Worm (Caenorhabditis elegans) whole organism, early embryonic: ENCODE data around the gene bath-42.

ENCODE experiments used
- B0310.2 ChIP-seq: sonication (generic microtip); optimal IDR thresholded peaks from 2 replicates; lab custom pipeline; 2016; ENCODE audit warnings: mild to moderate bottlenecking, missing genetic modification characterization, missing compliant biosample characterization
- F13C5.2 ChIP-seq: sonication (generic microtip); optimal IDR thresholded peaks from 2 replicates; lab custom pipeline; 2017; ENCODE audit warnings: mild to moderate bottlenecking, missing genetic modification characterization, inconsistent platforms, missing compliant biosample characterization
- aly-1 ChIP-seq: sonication (generic microtip); optimal IDR thresholded peaks from 2 replicates; lab custom pipeline; 2016; ENCODE audit warnings: missing genetic modification characterization, missing compliant biosample characterization
- ama-1 ChIP-seq: fragments of 150-350 bp; optimal IDR thresholded peaks from 2 replicates; lab custom pipeline; 2014
- ceh-13 ChIP-seq: fragments of 200-800 bp; sonication (Bioruptor generic); optimal IDR thresholded peaks from 2 replicates; lab custom pipeline; 2018; ENCODE audit warnings: mild to moderate bottlenecking, missing genetic modification characterization, missing compliant biosample characterization
- ceh-36 ChIP-seq: sonication (generic microtip); optimal IDR thresholded peaks from 2 replicates; lab custom pipeline; 2016; ENCODE audit warnings: missing genetic modification characterization, inconsistent platforms, missing compliant biosample characterization
- ets-7 ChIP-seq: sonication (generic microtip); optimal IDR thresholded peaks from 2 replicates; lab custom pipeline; 2016; ENCODE audit warnings: missing genotype, missing genetic modification characterization, missing compliant biosample characterization
- flt-1 ChIP-seq: fragments of 200-800 bp; sonication (Bioruptor generic); IDR thresholded peaks from 2 replicates; pipeline ENCODE4 v1.3.6; 2022; ENCODE audit warnings: missing genetic modification characterization, missing compliant biosample characterization
- hmbx-1 ChIP-seq: sonication (generic microtip); optimal IDR thresholded peaks from 2 replicates; lab custom pipeline; 2016; ENCODE audit warnings: mild to moderate bottlenecking, missing genetic modification characterization, missing compliant biosample characterization
- hmg-4 ChIP-seq: fragments of 200-800 bp; sonication (Bioruptor generic); optimal IDR thresholded peaks from 2 replicates; lab custom pipeline; 2018; ENCODE audit warnings: mild to moderate bottlenecking, missing genetic modification characterization, missing compliant biosample characterization
- hnd-1 ChIP-seq: sonication (generic microtip); optimal IDR thresholded peaks from 2 replicates; lab custom pipeline; 2016; ENCODE audit warnings: missing genetic modification characterization, missing compliant biosample characterization
- pes-1 ChIP-seq: fragments of 200-800 bp; sonication (Bioruptor generic); IDR thresholded peaks from 2 replicates; pipeline ENCODE4 v1.3.6; 2022; ENCODE audit warnings: missing genetic modification reagents, missing genetic modification characterization, missing compliant biosample characterization
- scrt-1 ChIP-seq: fragments of 200-800 bp; sonication (Bioruptor generic); IDR thresholded peaks from 2 replicates; pipeline ENCODE4 v1.3.6; 2022; ENCODE audit warnings: missing genetic modification characterization, missing compliant biosample characterization
- sea-1 ChIP-seq: fragments of 200-800 bp; sonication (Bioruptor generic); conservative IDR thresholded peaks from 2 replicates; pipeline ENCODE4 v1.3.6; 2022; ENCODE audit warnings: missing genetic modification characterization, missing compliant biosample characterization
- tbx-11 ChIP-seq: fragments of 200-800 bp; sonication (Bioruptor generic); IDR thresholded peaks from 2 replicates; pipeline ENCODE4 v1.3.6; 2022; ENCODE audit warnings: missing genetic modification characterization, missing compliant biosample characterization
- tbx-37 ChIP-seq: fragments of 200-800 bp; sonication (Bioruptor generic); conservative IDR thresholded peaks from 2 replicates; pipeline ENCODE4 v1.3.6; 2022; ENCODE audit warnings: missing genetic modification reagents, missing genetic modification characterization, missing compliant biosample characterization
- tra-4 ChIP-seq: sonication (generic microtip); optimal IDR thresholded peaks from 2 replicates; lab custom pipeline; 2017; ENCODE audit warnings: missing genetic modification characterization, missing compliant biosample characterization

The bath-42 gene

ce11 chrIII:8172609-8173133, 9.5 kb upstream of the bath-42 start:
- TF ChIP-seq ceh-36 (tag; lab: Kevin White, UChicago) (no peak), ama-1 (lab: Kevin White, UChicago) (no peak), hnd-1 (no peak), sea-1 (GFP tag; lab: Robert Waterston, UW) (no peak), scrt-1 (GFP tag; lab: Robert Waterston, UW) (no peak), flt-1 (no peak), tbx-11 (GFP tag; lab: Robert Waterston, UW) (no peak), aly-1 (no peak), F13C5.2 (tag; lab: Kevin White, UChicago) (no peak), B0310.2 (no peak), hmg-4 (GFP tag; lab: Kevin White, UChicago) (no peak), tra-4 (tag; lab: Kevin White, UChicago) (no peak), ceh-13 (GFP tag; lab: Kevin White, UChicago) (no peak), tbx-37 (no peak)

ce11 chrIII:8164771-8165170, 1.6 kb upstream of the bath-42 start:
- TF ChIP-seq ceh-36 (tag; lab: Kevin White, UChicago) (no peak), tra-4 (tag; lab: Kevin White, UChicago) (no peak), hmg-4 (GFP tag; lab: Kevin White, UChicago) (no peak), scrt-1 (GFP tag; lab: Robert Waterston, UW) (no peak), F13C5.2 (tag; lab: Kevin White, UChicago) (no peak), tbx-37 (no peak)

ce11 chrIII:8163788-8164423, 723 bp upstream of the bath-42 start, which contains the start of gene prp-8:
Gene prp-8, plus strand, starts transcription at chrIII:8164373.
- no peak for TF ChIP-seq tra-4 (tag; lab: Kevin White, UChicago)
- TF ChIP-seq ceh-13 (GFP tag; lab: Kevin White, UChicago), result no peak
- no peak for TF ChIP-seq tbx-11 (GFP tag; lab: Robert Waterston, UW)
- TF ChIP-seq hnd-1, result no peak
- no peak for TF ChIP-seq B0310.2
- peak; percentile 41 for TF ChIP-seq F13C5.2 (tag; lab: Kevin White, UChicago)
- TF ChIP-seq tbx-37, result peak; percentile 47; the same call in 1 of the 2 replicates
- TF ChIP-seq flt-1, result peak; percentile 38; the same call in 1 of the 2 replicates
- peak; percentile 60 for TF ChIP-seq hmg-4 (GFP tag; lab: Kevin White, UChicago)

- TF ChIP-seq ets-7 (tag; lab: Kevin White, UChicago) (no peak), hmg-4 (GFP tag; lab: Kevin White, UChicago) (no peak), pes-1 (GFP tag; lab: Robert Waterston, UW) (no peak)
These were observed 1.9 kb downstream of the bath-42 start, which contains the start of gene inpp-5K for ce11 chrIII:8161238-8161637. Gene inpp-5K, minus strand, starts transcription at chrIII:8161338.

- no peak for TF ChIP-seq tbx-37
- no peak for TF ChIP-seq pes-1 (GFP tag; lab: Robert Waterston, UW)
- no peak for TF ChIP-seq ceh-13 (GFP tag; lab: Kevin White, UChicago)
- no peak for TF ChIP-seq ceh-36 (tag; lab: Kevin White, UChicago)
These were observed 4.9 kb downstream of the bath-42 start, which contains the start of gene atg-13 for ce11 chrIII:8158140-8158786. Gene atg-13, minus strand, starts transcription at chrIII:8158190.

ce11 chrIII:8155166-8155565, 8.0 kb downstream of the bath-42 start, which contains the start of gene D2007.1:
Gene D2007.1, plus strand, starts transcription at chrIII:8155466.
- TF ChIP-seq ets-7 (tag; lab: Kevin White, UChicago), result no peak
- TF ChIP-seq ceh-36 (tag; lab: Kevin White, UChicago), result no peak
- no peak for TF ChIP-seq B0310.2
- no peak for TF ChIP-seq scrt-1 (GFP tag; lab: Robert Waterston, UW)
- no peak for TF ChIP-seq hmg-4 (GFP tag; lab: Kevin White, UChicago)
- no peak for TF ChIP-seq hmbx-1 (tag; lab: Kevin White, UChicago)
- TF ChIP-seq tbx-11 (GFP tag; lab: Robert Waterston, UW), result no peak
- TF ChIP-seq tbx-37, result no peak
- no peak for TF ChIP-seq flt-1
- no peak for TF ChIP-seq tra-4 (tag; lab: Kevin White, UChicago)
- TF ChIP-seq aly-1, result no peak
- TF ChIP-seq pes-1 (GFP tag; lab: Robert Waterston, UW), result no peak
- TF ChIP-seq hnd-1, result no peak
- TF ChIP-seq sea-1 (GFP tag; lab: Robert Waterston, UW), result no peak
- TF ChIP-seq ama-1 (lab: Kevin White, UChicago), result no peak
- TF ChIP-seq F13C5.2 (tag; lab: Kevin White, UChicago), result no peak

- no peak for TF ChIP-seq hnd-1
- TF ChIP-seq tbx-11 (GFP tag; lab: Robert Waterston, UW), result no peak
- no peak for TF ChIP-seq scrt-1 (GFP tag; lab: Robert Waterston, UW)
- TF ChIP-seq tbx-37, result no peak
- TF ChIP-seq B0310.2, result no peak
- no peak for TF ChIP-seq hmbx-1 (tag; lab: Kevin White, UChicago)
- no peak for TF ChIP-seq flt-1
- TF ChIP-seq F13C5.2 (tag; lab: Kevin White, UChicago), result no peak
- TF ChIP-seq pes-1 (GFP tag; lab: Robert Waterston, UW), result no peak
- no peak for TF ChIP-seq tra-4 (tag; lab: Kevin White, UChicago)
- no peak for TF ChIP-seq ama-1 (lab: Kevin White, UChicago)
- no peak for TF ChIP-seq sea-1 (GFP tag; lab: Robert Waterston, UW)
- TF ChIP-seq ceh-13 (GFP tag; lab: Kevin White, UChicago), result no peak
- no peak for TF ChIP-seq aly-1
- no peak for TF ChIP-seq hmg-4 (GFP tag; lab: Kevin White, UChicago)
- TF ChIP-seq ets-7 (tag; lab: Kevin White, UChicago), result no peak
- TF ChIP-seq ceh-36 (tag; lab: Kevin White, UChicago), result no peak
These were observed 8.8 kb downstream of the bath-42 start for ce11 chrIII:8154423-8154822.
